Fruit fly (Drosophila melanogaster): ENCODE measurements around the gene Ufd1.

DNA sequence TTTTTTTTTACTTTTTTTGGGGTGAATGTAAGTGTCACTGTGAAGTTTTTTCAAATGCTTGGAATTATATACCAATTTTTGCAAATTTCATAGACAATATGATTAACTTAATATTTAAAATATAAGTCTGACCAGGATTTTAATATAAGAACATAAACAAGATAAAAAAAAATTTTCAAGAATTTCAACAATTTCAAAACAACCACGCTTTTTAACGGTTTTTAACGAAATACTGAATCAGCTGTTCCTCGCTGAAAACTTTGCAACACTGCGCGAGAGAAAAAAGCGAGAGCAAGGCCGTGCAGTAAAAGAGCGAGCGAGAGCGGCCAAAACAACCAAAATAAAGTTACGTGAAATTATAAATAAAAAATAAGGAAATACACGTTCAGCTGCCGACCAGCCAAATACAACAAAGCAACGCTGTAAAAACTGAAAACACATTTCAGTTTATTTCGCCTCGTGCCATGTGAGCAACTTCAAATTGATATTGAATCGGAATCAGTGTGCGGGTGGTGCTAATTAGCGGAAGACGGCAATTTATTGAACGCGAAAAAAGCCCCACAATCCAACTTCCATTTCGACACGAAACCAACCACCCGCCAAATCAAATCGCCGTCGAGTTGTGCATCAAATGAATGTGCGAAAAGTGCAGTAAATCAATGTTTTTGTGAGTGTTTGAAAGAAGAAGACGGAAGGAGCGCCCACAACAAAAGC is 26.7 kb downstream of the Ufd1 start, which contains the start of the genes CG46439, Iyd and CG33947:
- TF ChIP-seq CG8478 (optimal IDR thresholded peaks at IDR 0.05) (no peak), CTCF (optimal IDR thresholded peaks at IDR 0.05) (no peak)
